Fruit fly (Drosophila melanogaster) whole organism, embryonic: ENCODE results near the gene CG12057.

Experiments used
- Atf-2 ChIP-seq: fragments of 200-800 bp; sonication (Bioruptor generic); optimal IDR thresholded peaks from 2 replicates; lab custom pipeline; 2016; ENCODE audit warnings: missing biosample characterization, missing genetic modification characterization
- B-H1 ChIP-seq: fragments of 200-800 bp; sonication (Bioruptor generic); IDR thresholded peaks from 3 replicates; pipeline ENCODE4 v1.3.6; 2022; ENCODE audit warnings: missing biosample characterization, missing genetic modification characterization
- BEAF-32 ChIP-seq: fragments of 200-800 bp; sonication (Bioruptor generic); optimal IDR thresholded peaks from 3 replicates; lab custom pipeline; 2017; ENCODE audit warnings: missing biosample characterization, missing genetic modification characterization, mild to moderate bottlenecking, moderate library complexity, missing genetic modification reagents
- CG10366 ChIP-seq: fragments of 200-800 bp; sonication (Bioruptor generic); IDR thresholded peaks from 2 replicates; pipeline ENCODE4 v1.3.6; 2022; ENCODE audit warnings: missing biosample characterization, missing genetic modification characterization
- CG10462 ChIP-seq: fragments of 200-800 bp; sonication (Bioruptor generic); optimal IDR thresholded peaks from 2 replicates; lab custom pipeline; 2016; ENCODE audit warnings: missing biosample characterization, missing genetic modification characterization
- CG12071 ChIP-seq: fragments of 200-800 bp; sonication (Bioruptor generic); optimal IDR thresholded peaks from 3 replicates; lab custom pipeline; 2018; ENCODE audit warnings: missing biosample characterization, mild to moderate bottlenecking, missing genetic modification characterization
- CG12104 ChIP-seq: fragments of 200-800 bp; sonication (Bioruptor generic); optimal IDR thresholded peaks from 3 replicates; lab custom pipeline; 2016; ENCODE audit warnings: missing biosample characterization, missing genetic modification characterization
- CG12236 ChIP-seq: fragments of 200-800 bp; sonication (Bioruptor generic); optimal IDR thresholded peaks from 2 replicates; lab custom pipeline; 2016; ENCODE audit warnings: missing biosample characterization, missing genetic modification characterization
- CG15479 ChIP-seq: fragments of 200-800 bp; sonication (Bioruptor generic); optimal IDR thresholded peaks from 3 replicates; lab custom pipeline; 2019; ENCODE audit warnings: missing biosample characterization, mild to moderate bottlenecking, missing genetic modification characterization, moderate library complexity
- CG15696 ChIP-seq: fragments of 200-800 bp; sonication (Bioruptor generic); optimal IDR thresholded peaks from 2 replicates; lab custom pipeline; 2019; ENCODE audit warnings: missing biosample characterization, mild to moderate bottlenecking, missing genetic modification characterization, moderate library complexity
- CG17568 ChIP-seq: fragments of 200-800 bp; sonication (Bioruptor generic); optimal IDR thresholded peaks from 2 replicates; lab custom pipeline; 2018; ENCODE audit warnings: missing biosample characterization, mild to moderate bottlenecking, missing genetic modification characterization, moderate library complexity
- CG18262 ChIP-seq: fragments of 200-800 bp; optimal IDR thresholded peaks from 3 replicates; lab custom pipeline; 2019; ENCODE audit warnings: missing biosample characterization, mild to moderate bottlenecking, missing genetic modification characterization, moderate library complexity
- CG2678 ChIP-seq: fragments of 200-800 bp; sonication (Bioruptor generic); optimal IDR thresholded peaks from 3 replicates; lab custom pipeline; 2019; ENCODE audit warnings: missing biosample characterization, mild to moderate bottlenecking, missing genetic modification characterization, moderate library complexity
- CG33557 ChIP-seq: fragments of 200-800 bp; sonication (Bioruptor generic); optimal IDR thresholded peaks from 2 replicates; lab custom pipeline; 2019; ENCODE audit warnings: missing biosample characterization, mild to moderate bottlenecking, missing genetic modification characterization, moderate library complexity
- CG6854 ChIP-seq: fragments of 200-800 bp; sonication (Bioruptor generic); optimal IDR thresholded peaks from 3 replicates; lab custom pipeline; 2017; ENCODE audit warnings: missing biosample characterization, mild to moderate bottlenecking, missing genetic modification characterization
- CG7839 ChIP-seq: fragments of 200-800 bp; sonication (Bioruptor generic); optimal IDR thresholded peaks from 3 replicates; lab custom pipeline; 2018; ENCODE audit warnings: missing biosample characterization, mild to moderate bottlenecking, missing genetic modification characterization, moderate library complexity
- CG8290 ChIP-seq, 3 experiments: fragments of 200-800 bp; sonication (Bioruptor generic); optimal IDR thresholded peaks; 2 replicates each; lab custom pipeline; 2016 to 2019; ENCODE audit warnings: missing biosample characterization in 3 of 3, missing genetic modification characterization in 3 of 3, mild to moderate bottlenecking in 2 of 3, moderate library complexity in 1 of 3
- CG9876 ChIP-seq: fragments of 200-800 bp; sonication (Bioruptor generic); optimal IDR thresholded peaks from 2 replicates; lab custom pipeline; 2016; ENCODE audit warnings: missing biosample characterization, missing genetic modification characterization
- CG9932 ChIP-seq: fragments of 200-800 bp; sonication (Bioruptor generic); IDR thresholded peaks from 2 replicates; pipeline ENCODE4 v1.3.6; 2022; ENCODE audit warnings: missing biosample characterization, missing genetic modification characterization
- Dfd ChIP-seq, 2 experiments: fragments of >200 bp; optimal IDR thresholded peaks; 2 replicates each; lab custom pipeline; 2017; ENCODE audit warnings: missing biosample characterization in 2 of 2, missing genetic modification characterization in 2 of 2
- Dip3 ChIP-seq: fragments of 200-800 bp; sonication (Bioruptor generic); optimal IDR thresholded peaks from 3 replicates; lab custom pipeline; 2016; ENCODE audit warnings: missing biosample characterization, missing genetic modification characterization
- E2f1 ChIP-seq: fragments of 200-800 bp; sonication (Bioruptor generic); IDR thresholded peaks from 2 replicates; pipeline ENCODE4 v1.3.6; 2022; ENCODE audit warnings: missing biosample characterization, missing genetic modification characterization
- Eip74EF ChIP-seq, 2 experiments: fragments of 200-800 bp in 1 of 2; fragments of >200 bp in 1 of 2; sonication (Bioruptor generic) in 1 of 2; optimal IDR thresholded peaks; 2 replicates each; lab custom pipeline; 2017 to 2019; ENCODE audit warnings: missing biosample characterization in 2 of 2, missing genetic modification characterization in 2 of 2, mild to moderate bottlenecking in 1 of 2, moderate library complexity in 1 of 2
- Fer1 ChIP-seq: fragments of 200-800 bp; sonication (Bioruptor generic); optimal IDR thresholded peaks from 2 replicates; lab custom pipeline; 2017; ENCODE audit warnings: missing biosample characterization, mild to moderate bottlenecking, missing genetic modification characterization
- GATAe ChIP-seq: fragments of 200-800 bp; sonication (Bioruptor generic); conservative IDR thresholded peaks from 2 replicates; pipeline ENCODE4 v1.3.6; 2022; ENCODE audit warnings: missing biosample characterization, missing genetic modification characterization
- Lhr ChIP-seq: fragments of 200-800 bp; sonication (Bioruptor generic); optimal IDR thresholded peaks from 3 replicates; lab custom pipeline; 2017; ENCODE audit warnings: mild to moderate bottlenecking, missing biosample characterization, missing genetic modification reagents, missing genetic modification characterization
- Rx ChIP-seq: fragments of 200-800 bp; sonication (Bioruptor generic); IDR thresholded peaks from 2 replicates; pipeline ENCODE4 v1.3.6; 2022; ENCODE audit warnings: missing biosample characterization, missing genetic modification characterization
- ac ChIP-seq: fragments of 200-800 bp; sonication (Bioruptor generic); optimal IDR thresholded peaks from 3 replicates; lab custom pipeline; 2017; ENCODE audit warnings: missing biosample characterization, mild to moderate bottlenecking, missing genetic modification characterization
- bigmax ChIP-seq: fragments of 200-800 bp; sonication (Bioruptor generic); optimal IDR thresholded peaks from 2 replicates; lab custom pipeline; 2018; ENCODE audit warnings: missing biosample characterization, mild to moderate bottlenecking, missing genetic modification characterization
- bsh ChIP-seq, 2 experiments: fragments of 200-800 bp; sonication (Bioruptor generic); optimal IDR thresholded peaks; 2 replicates each; lab custom pipeline; 2017 to 2018; ENCODE audit warnings: mild to moderate bottlenecking in 2 of 2, missing biosample characterization in 2 of 2, missing genetic modification characterization in 2 of 2, moderate library complexity in 1 of 2
- cg ChIP-seq: fragments of 200-800 bp; sonication (Bioruptor generic); optimal IDR thresholded peaks from 3 replicates; lab custom pipeline; 2019; ENCODE audit warnings: missing biosample characterization, mild to moderate bottlenecking, missing genetic modification characterization, moderate library complexity
- crol ChIP-seq: fragments of 200-800 bp; sonication (Bioruptor generic); IDR thresholded peaks from 2 replicates; pipeline ENCODE4 v1.3.6; 2022; ENCODE audit warnings: missing biosample characterization, missing genetic modification characterization
- dm ChIP-seq: fragments of 200-800 bp; sonication (Bioruptor generic); optimal IDR thresholded peaks from 3 replicates; lab custom pipeline; 2016; ENCODE audit warnings: missing biosample characterization, missing genetic modification characterization
- eyg ChIP-seq: fragments of 200-800 bp; sonication (Bioruptor generic); optimal IDR thresholded peaks from 3 replicates; lab custom pipeline; 2016; ENCODE audit warnings: missing biosample characterization, missing genetic modification characterization
- fu2 ChIP-seq: fragments of 200-800 bp; sonication (Bioruptor generic); optimal IDR thresholded peaks from 2 replicates; lab custom pipeline; 2016; ENCODE audit warnings: missing biosample characterization, missing genetic modification characterization
- lov ChIP-seq, 2 experiments: fragments of 200-800 bp in 1 of 2; fragments of >200 bp in 1 of 2; sonication (Bioruptor generic) in 1 of 2; IDR thresholded peaks in 1 of 2; optimal IDR thresholded peaks in 1 of 2; 2 replicates in 1 of 2; 3 replicates in 1 of 2; pipeline versions ENCODE4 v1.3.6 to Lab custom; 2017 to 2022; ENCODE audit warnings: missing biosample characterization in 1 of 2, missing genetic modification characterization in 1 of 2
- pan ChIP-seq, 4 experiments: fragments of >200 bp in 3 of 4; fragments of 200-800 bp in 1 of 4; sonication (Bioruptor generic) in 1 of 4; optimal IDR thresholded peaks in 3 of 4; IDR thresholded peaks in 1 of 4; 2 replicates each; pipeline versions ENCODE4 v1.3.6 to Lab custom; 2017 to 2022; ENCODE audit warnings: missing biosample characterization in 2 of 4, missing genetic modification characterization in 2 of 4, mixed read lengths in 1 of 4
- pum ChIP-seq: fragments of 200-800 bp; sonication (Bioruptor generic); optimal IDR thresholded peaks from 2 replicates; lab custom pipeline; 2016; ENCODE audit warnings: missing biosample characterization, missing genetic modification characterization
- rib ChIP-seq: fragments of 200-800 bp; sonication (Bioruptor generic); IDR thresholded peaks from 2 replicates; pipeline ENCODE4 v1.3.6; 2022; ENCODE audit warnings: missing biosample characterization, missing genetic modification characterization
- salm ChIP-seq: fragments of 200-800 bp; sonication (Bioruptor generic); optimal IDR thresholded peaks from 2 replicates; lab custom pipeline; 2018; ENCODE audit warnings: missing biosample characterization, mild to moderate bottlenecking, missing genetic modification characterization
- so ChIP-seq: fragments of 200-800 bp; sonication (Bioruptor generic); IDR thresholded peaks from 3 replicates; pipeline ENCODE4 v1.3.6; 2022; ENCODE audit warnings: missing biosample characterization, missing genetic modification characterization
- tap ChIP-seq: fragments of 200-800 bp; optimal IDR thresholded peaks from 3 replicates; lab custom pipeline; 2019; ENCODE audit warnings: missing biosample characterization, mild to moderate bottlenecking, missing genetic modification characterization, moderate library complexity
- ttk ChIP-seq: fragments of 200-800 bp; sonication (Bioruptor generic); IDR thresholded peaks from 2 replicates; pipeline ENCODE4 v2.1.2; 2022; ENCODE audit warnings: missing biosample characterization, missing genetic modification characterization
- twi ChIP-seq: fragments of 200-800 bp; optimal IDR thresholded peaks from 2 replicates; lab custom pipeline; 2019; ENCODE audit warnings: missing biosample characterization, mild to moderate bottlenecking, missing genetic modification characterization, moderate library complexity
- unc-4 ChIP-seq: fragments of 200-800 bp; sonication (Bioruptor generic); IDR thresholded peaks from 2 replicates; pipeline ENCODE4 v1.3.6; 2022; ENCODE audit warnings: missing biosample characterization, missing genetic modification characterization; ENCODE audit not compliant: partially characterized antibody
- usp ChIP-seq: fragments of >200 bp; optimal IDR thresholded peaks from 2 replicates; lab custom pipeline; 2017; ENCODE audit warnings: missing biosample characterization, missing genetic modification characterization
- zen ChIP-seq: fragments of 200-800 bp; sonication (Bioruptor generic); optimal IDR thresholded peaks from 3 replicates; lab custom pipeline; 2018; ENCODE audit warnings: missing biosample characterization, mild to moderate bottlenecking, missing genetic modification characterization, moderate library complexity

CG12057 gene

dm6 chrX:9201866-9202681 is 10.6 kb downstream of the CG12057 start (continued):
- TF ChIP-seq CG12236 (GFP tag; lab: Kevin White, UChicago) (no peak), CG10462 (GFP tag; lab: Kevin White, UChicago) (no peak), CG12104 (GFP tag; lab: Kevin White, UChicago) (peak; percentile 43), bsh (GFP tag; optimal IDR thresholded peaks at IDR 0.05; lab: Kevin White, UChicago) (peak in 1 of 2 experiments; percentile 39), ac (GFP tag; lab: Kevin White, UChicago) (no peak), CG2678 (peak; percentile 88), so (GFP tag; lab: Robert Waterston, UW) (0 out of 3 replicates have a peak, but pooled peaks have one; percentile 49), salm (tag; lab: Kevin White, UChicago) (peak; percentile 10), rib (GFP tag; lab: Robert Waterston, UW) (peak; percentile 90), CG12071 (GFP tag; lab: Kevin White, UChicago) (peak; percentile 60), twi (no peak), Dfd (GFP tag; optimal IDR thresholded peaks at IDR 0.05; lab: Kevin White, UChicago) (no peak), Dip3 (GFP tag; lab: Kevin White, UChicago) (peak; percentile 57), lov (optimal IDR thresholded peaks at IDR 0.05; lab: Kevin White, UChicago) (no peak), lov (GFP tag; IDR thresholded peaks at IDR 0.05; lab: Robert Waterston, UW) (0 out of 3 replicates have a peak, but pooled peaks have one; percentile 42), B-H1 (GFP tag; lab: Robert Waterston, UW) (peak; percentile 49), pum (GFP tag; lab: Kevin White, UChicago) (no peak), CG33557 (GFP tag; lab: Kevin White, UChicago) (no peak), Eip74EF (GFP tag; optimal IDR thresholded peaks at IDR 0.05; lab: Kevin White, UChicago) (peak in 1 of 2 experiments; percentile 31), bigmax (GFP tag; lab: Kevin White, UChicago) (no peak), eyg (GFP tag; lab: Kevin White, UChicago) (no peak), CG10366 (GFP tag; lab: Robert Waterston, UW) (peak; percentile 77), BEAF-32 (GFP tag; lab: Kevin White, UChicago) (no peak), Atf-2 (no peak), cg (no peak), CG9876 (no peak), Rx (GFP tag; lab: Robert Waterston, UW) (peak; percentile 63), tap (tag; lab: Kevin White, UChicago) (peak; percentile 30), CG8290 (GFP tag; optimal IDR thresholded peaks at IDR 0.05; lab: Kevin White, UChicago) (no peak), CG8290 (tag; optimal IDR thresholded peaks at IDR 0.05; lab: Kevin White, UChicago) (peak in 1 of 2 experiments; percentile 84), usp (GFP tag; lab: Kevin White, UChicago) (no peak), pan (optimal IDR thresholded peaks at IDR 0.05; lab: Kevin White, UChicago) (no peak), pan (GFP tag; optimal IDR thresholded peaks at IDR 0.05 in 1 of 2, IDR thresholded peaks at IDR 0.05 in 1 of 2) (peak in 1 of 2 experiments; percentile 78), CG7839 (tag; lab: Kevin White, UChicago) (peak; percentile 81), E2f1 (GFP tag; lab: Robert Waterston, UW) (peak; percentile 85), dm (GFP tag; lab: Kevin White, UChicago) (no peak), zen (no peak), Fer1 (peak; percentile 82), CG18262 (tag; lab: Kevin White, UChicago) (peak; percentile 64), CG9932 (GFP tag; lab: Robert Waterston, UW) (peak; percentile 95), unc-4 (GFP tag; lab: Robert Waterston, UW) (no peak), crol (GFP tag; lab: Robert Waterston, UW) (peak; percentile 81), fu2 (GFP tag; lab: Kevin White, UChicago) (peak; percentile 16), GATAe (GFP tag; lab: Robert Waterston, UW) (peak; percentile 57; the same call in 1 of the 2 replicates), Lhr (no peak), CG15479 (GFP tag; lab: Kevin White, UChicago) (no peak), CG15696 (tag; lab: Kevin White, UChicago) (peak; percentile 34), CG6854 (GFP tag; lab: Kevin White, UChicago) (peak; percentile 59), CG17568 (GFP tag; lab: Kevin White, UChicago) (peak; percentile 36), ttk (peak; percentile 68)
